Worm (Caenorhabditis elegans): ENCODE measurements around the gene F25F2.1.
A peak's percentile ranks its signal among the peaks of the same experiment; 100 is the strongest.

The F25F2.1 gene

ce11 chrIII:4560393-4560890, 51.8 kb downstream of the F25F2.1 start (continued):
- TF ChIP-seq daf-16 (GFP tag; optimal IDR thresholded peaks at IDR 0.05) = peak in 1 of 2 experiments; percentile 63
- TF ChIP-seq daf-16 (tag; optimal IDR thresholded peaks at IDR 0.05) = peak; percentile 53
- peak; percentile 66 for TF ChIP-seq mes-2 (tag; optimal IDR thresholded peaks at IDR 0.05; ENCODE audit: poor library complexity, severe bottlenecking)
- TF ChIP-seq zip-11 (GFP tag; IDR thresholded peaks at IDR 0.05) = no peak
- TF ChIP-seq snpc-4 (tag; optimal IDR thresholded peaks at IDR 0.05) = no peak
- TF ChIP-seq fos-1 (tag; optimal IDR thresholded peaks at IDR 0.05) = no peak
- TF ChIP-seq F44E2.7 (GFP tag; IDR thresholded peaks at IDR 0.05) = no peak
- peak; percentile 34 for TF ChIP-seq nhr-11 (tag; optimal IDR thresholded peaks at IDR 0.05)
- TF ChIP-seq ceh-44 (GFP tag; IDR thresholded peaks at IDR 0.05) = no peak
- peak; percentile 21 for TF ChIP-seq nhr-10 (tag; optimal IDR thresholded peaks at IDR 0.05)
- TF ChIP-seq saeg-2 (GFP tag; IDR thresholded peaks at IDR 0.05) = no peak; the same call in 1 of the 2 replicates
- TF ChIP-seq R02D3.7 (tag; optimal IDR thresholded peaks at IDR 0.05) = no peak
- peak; percentile 31 for TF ChIP-seq spr-1 (tag; optimal IDR thresholded peaks at IDR 0.05)
- TF ChIP-seq dmd-8 (GFP tag; IDR thresholded peaks at IDR 0.05) = no peak
- TF ChIP-seq mxl-3 (GFP tag; optimal IDR thresholded peaks at IDR 0.05) = peak; percentile 90
- no peak for TF ChIP-seq F26F4.8 (GFP tag; conservative IDR thresholded peaks at IDR 0.05)
- TF ChIP-seq aha-1 (tag) = peak; percentile 95
- TF ChIP-seq pqm-1 (tag; optimal IDR thresholded peaks at IDR 0.05) = peak; percentile 26
- no peak for TF ChIP-seq daf-12 (tag; optimal IDR thresholded peaks at IDR 0.05)
- no peak for TF ChIP-seq daf-8 (GFP tag; IDR thresholded peaks at IDR 0.05)
- peak; percentile 81 for TF ChIP-seq dve-1 (tag; optimal IDR thresholded peaks at IDR 0.05; ENCODE audit: insufficient read depth)
- TF ChIP-seq zip-2 (tag; optimal IDR thresholded peaks at IDR 0.05) = no peak
- no peak for TF ChIP-seq Y105C5A.15 (GFP tag; IDR thresholded peaks at IDR 0.05)
- no peak for TF ChIP-seq ces-1 (GFP tag; optimal IDR thresholded peaks at IDR 0.05)
- peak; percentile 64 for TF ChIP-seq dmd-6 (GFP tag; IDR thresholded peaks at IDR 0.05)
- TF ChIP-seq tra-1 (GFP tag; IDR thresholded peaks at IDR 0.05) = 0 out of 2 replicates have a peak, but pooled peaks have one; percentile 58
- peak; percentile 53 for TF ChIP-seq ama-1 (optimal IDR thresholded peaks at IDR 0.05)
- TF ChIP-seq mxl-2 (GFP tag; conservative IDR thresholded peaks at IDR 0.05) = no peak
- no peak for TF ChIP-seq nhr-237 (tag; optimal IDR thresholded peaks at IDR 0.05)
- no peak for TF ChIP-seq nhr-42 (GFP tag; IDR thresholded peaks at IDR 0.05)
- no peak for TF ChIP-seq snpc-1.2 (GFP tag; IDR thresholded peaks at IDR 0.05)
- TF ChIP-seq nhr-25 (tag; optimal IDR thresholded peaks at IDR 0.05; ENCODE audit: borderline replicate concordance, insufficient read depth) = peak; percentile 91
- TF ChIP-seq ZK337.2 (GFP tag; IDR thresholded peaks at IDR 0.05) = no peak
- peak; percentile 60; the same call in 1 of the 2 replicates for TF ChIP-seq ctbp-1 (GFP tag; IDR thresholded peaks at IDR 0.05)
- TF ChIP-seq unc-130 (GFP tag; optimal IDR thresholded peaks at IDR 0.05) = no peak
- peak; percentile 67 for TF ChIP-seq attf-4 (tag; optimal IDR thresholded peaks at IDR 0.05)
- TF ChIP-seq nhr-48 (tag; optimal IDR thresholded peaks at IDR 0.05) = peak; percentile 76
- TF ChIP-seq lin-13 (GFP tag; optimal IDR thresholded peaks at IDR 0.05) = no peak
- 0 out of 2 replicates have a peak, but pooled peaks have one; percentile 30 for TF ChIP-seq vab-7 (GFP tag; IDR thresholded peaks at IDR 0.05)
- TF ChIP-seq mep-1 (tag; optimal IDR thresholded peaks at IDR 0.05) = peak; percentile 73
- no peak for TF ChIP-seq unc-39 (tag; optimal IDR thresholded peaks at IDR 0.05)
- TF ChIP-seq lin-38 (GFP tag; IDR thresholded peaks at IDR 0.05) = peak; percentile 51
- no peak for TF ChIP-seq zag-1 (tag; optimal IDR thresholded peaks at IDR 0.05)
- TF ChIP-seq T20F7.1 (GFP tag; optimal IDR thresholded peaks at IDR 0.05) = no peak
- TF ChIP-seq lin-1 (GFP tag; IDR thresholded peaks at IDR 0.05) = peak; percentile 66; the same call in 1 of the 2 replicates
- no peak for TF ChIP-seq lim-7 (GFP tag; IDR thresholded peaks at IDR 0.05)
- TF ChIP-seq ceh-20 (GFP tag; IDR thresholded peaks at IDR 0.05) = 0 out of 2 replicates have a peak, but pooled peaks have one; percentile 26
- no peak for TF ChIP-seq ceh-32 (tag; optimal IDR thresholded peaks at IDR 0.05; ENCODE audit: poor library complexity)
- no peak for TF ChIP-seq Y75B8A.6 (GFP tag; IDR thresholded peaks at IDR 0.05)
- no peak for TF ChIP-seq ceh-82 (tag; optimal IDR thresholded peaks at IDR 0.05)
- TF ChIP-seq Y5F2A.4 (GFP tag; optimal IDR thresholded peaks at IDR 0.05) = no peak
- no peak for TF ChIP-seq lin-15B (tag; optimal IDR thresholded peaks at IDR 0.05)
